Worm (Caenorhabditis elegans) whole organism, L3 larva: ENCODE results near the gene C28C12.11.

Experiments
- R02D3.7 ChIP-seq: fragments of 150-350 bp; optimal IDR thresholded peaks from 2 replicates; lab custom pipeline; 2014; ENCODE audit warnings: missing biosample characterization, missing genetic modification characterization
- ZK546.5 ChIP-seq: sonication (generic microtip); optimal IDR thresholded peaks from 2 replicates; lab custom pipeline; 2017; ENCODE audit warnings: missing biosample characterization, missing genetic modification characterization
- aly-2 ChIP-seq: fragments of 150-350 bp; optimal IDR thresholded peaks from 2 replicates; lab custom pipeline; 2014; ENCODE audit warnings: missing biosample characterization, missing genetic modification characterization
- ama-1 ChIP-seq: fragments of 150-350 bp; optimal IDR thresholded peaks from 2 replicates; lab custom pipeline; 2018
- ceh-16 ChIP-seq: sonication (generic microtip); optimal IDR thresholded peaks from 2 replicates; lab custom pipeline; 2017; ENCODE audit warnings: missing biosample characterization, missing genetic modification characterization
- ceh-28 ChIP-seq: fragments of 150-350 bp; optimal IDR thresholded peaks from 2 replicates; lab custom pipeline; 2014; ENCODE audit warnings: missing biosample characterization, missing genetic modification reagents, missing genetic modification characterization
- ceh-82 ChIP-seq: fragments of 150-350 bp; optimal IDR thresholded peaks from 2 replicates; lab custom pipeline; 2014; ENCODE audit warnings: missing biosample characterization, missing genetic modification characterization
- ceh-9 ChIP-seq: sonication (generic microtip); optimal IDR thresholded peaks from 2 replicates; lab custom pipeline; 2018; ENCODE audit warnings: missing biosample characterization, missing genetic modification characterization
- daf-12 ChIP-seq: fragments of 150-350 bp; optimal IDR thresholded peaks from 2 replicates; lab custom pipeline; 2014; ENCODE audit warnings: missing biosample characterization, missing genetic modification reagents, missing genetic modification characterization
- egl-27 ChIP-seq: sonication (generic microtip); optimal IDR thresholded peaks from 4 replicates; lab custom pipeline; 2017; ENCODE audit warnings: missing biosample characterization, missing genetic modification reagents, missing genetic modification characterization
- egl-5 ChIP-seq: fragments of 150-350 bp; optimal IDR thresholded peaks from 2 replicates; lab custom pipeline; 2017; ENCODE audit warnings: missing biosample characterization, missing genetic modification reagents, missing genetic modification characterization, inconsistent platforms
- elt-2 ChIP-seq: sonication (generic microtip); optimal IDR thresholded peaks from 2 replicates; lab custom pipeline; 2016; ENCODE audit warnings: missing genetic modification reagents, mild to moderate bottlenecking, missing genetic modification characterization, missing compliant biosample characterization
- elt-3 ChIP-seq, 3 experiments: fragments of 150-350 bp in 1 of 3; sonication (generic microtip) in 2 of 3; optimal IDR thresholded peaks; 2 replicates in 2 of 3; 4 replicates in 1 of 3; lab custom pipeline; 2014 to 2017; ENCODE audit warnings: missing biosample characterization in 3 of 3, missing genetic modification characterization in 3 of 3
- fkh-10 ChIP-seq: sonication (generic microtip); optimal IDR thresholded peaks from 2 replicates; lab custom pipeline; 2017; ENCODE audit warnings: missing biosample characterization, missing genetic modification reagents, missing genetic modification characterization
- fkh-2 ChIP-seq: fragments of 150-350 bp; optimal IDR thresholded peaks from 2 replicates; lab custom pipeline; 2014; ENCODE audit warnings: missing biosample characterization, missing genetic modification reagents, missing genetic modification characterization
- fos-1 ChIP-seq: fragments of 150-350 bp; optimal IDR thresholded peaks from 2 replicates; lab custom pipeline; 2014; ENCODE audit warnings: missing biosample characterization, missing genetic modification characterization
- jun-1 ChIP-seq: fragments of 150-350 bp; optimal IDR thresholded peaks from 2 replicates; lab custom pipeline; 2014; ENCODE audit warnings: missing biosample characterization, missing genetic modification reagents, missing genetic modification characterization
- lin-39 ChIP-seq: fragments of 150-350 bp; optimal IDR thresholded peaks from 2 replicates; lab custom pipeline; 2018; ENCODE audit warnings: missing biosample characterization, missing genetic modification reagents, missing genetic modification characterization
- mdl-1 ChIP-seq: fragments of 150-350 bp; optimal IDR thresholded peaks from 2 replicates; lab custom pipeline; 2014; ENCODE audit warnings: missing biosample characterization, missing genetic modification characterization
- nhr-12 ChIP-seq: fragments of 150-350 bp; optimal IDR thresholded peaks from 2 replicates; lab custom pipeline; 2014; ENCODE audit warnings: missing biosample characterization, missing genetic modification characterization
- nhr-237 ChIP-seq: fragments of 150-350 bp; optimal IDR thresholded peaks from 2 replicates; lab custom pipeline; 2014; ENCODE audit warnings: missing biosample characterization, missing genetic modification characterization
- nhr-25 ChIP-seq: sonication (generic microtip); optimal IDR thresholded peaks from 2 replicates; lab custom pipeline; 2017; ENCODE audit warnings: missing biosample characterization, missing genetic modification characterization
- nhr-28 ChIP-seq: fragments of 150-350 bp; optimal IDR thresholded peaks from 2 replicates; lab custom pipeline; 2014; ENCODE audit warnings: missing biosample characterization, missing genetic modification characterization
- nhr-43 ChIP-seq: sonication (generic microtip); optimal IDR thresholded peaks from 2 replicates; lab custom pipeline; 2016; ENCODE audit warnings: mild to moderate bottlenecking, missing genetic modification characterization, missing compliant biosample characterization; ENCODE audit not compliant: poor library complexity, severe bottlenecking
- nhr-76 ChIP-seq: fragments of 150-350 bp; sonication (generic microtip); optimal IDR thresholded peaks from 5 replicates; lab custom pipeline; 2014; ENCODE audit warnings: missing biosample characterization, missing genetic modification characterization
- nhr-77 ChIP-seq: fragments of 150-350 bp; optimal IDR thresholded peaks from 2 replicates; lab custom pipeline; 2014; ENCODE audit warnings: missing biosample characterization, missing genetic modification characterization
- pha-4 ChIP-seq: fragments of 150-350 bp; optimal IDR thresholded peaks from 2 replicates; lab custom pipeline; 2014; ENCODE audit warnings: missing biosample characterization, missing genetic modification reagents, missing genetic modification characterization
- pqm-1 ChIP-seq: fragments of 150-350 bp; optimal IDR thresholded peaks from 2 replicates; lab custom pipeline; 2017; ENCODE audit warnings: missing biosample characterization, missing genetic modification characterization, inconsistent platforms
- sea-2 ChIP-seq: fragments of 150-350 bp; sonication (generic microtip); optimal IDR thresholded peaks from 4 replicates; lab custom pipeline; 2014; ENCODE audit warnings: missing biosample characterization, missing genetic modification reagents, missing genetic modification characterization
- skn-1 ChIP-seq: fragments of 150-350 bp; optimal IDR thresholded peaks from 2 replicates; lab custom pipeline; 2014; ENCODE audit warnings: missing biosample characterization, missing genetic modification characterization
- tbx-2 ChIP-seq: sonication (generic microtip); optimal IDR thresholded peaks from 2 replicates; lab custom pipeline; 2016; ENCODE audit warnings: mild to moderate bottlenecking, missing genetic modification characterization, missing compliant biosample characterization
- ztf-11 ChIP-seq: fragments of 150-350 bp; optimal IDR thresholded peaks from 2 replicates; lab custom pipeline; 2014; ENCODE audit warnings: missing biosample characterization, missing genetic modification characterization
- ztf-4 ChIP-seq: fragments of 150-350 bp; optimal IDR thresholded peaks from 2 replicates; lab custom pipeline; 2014; ENCODE audit warnings: missing biosample characterization, missing genetic modification characterization

The C28C12.11 gene

ce11 chrIV:8479346-8479745 is 5.5 kb downstream of the C28C12.11 start, which contains the start of gene hlh-12:
Gene hlh-12 (minus strand): TSS chrIV:8479446.
- TF ChIP-seq egl-27 (tag; lab: Kevin White, UChicago) (no peak), ama-1 (lab: Kevin White, UChicago) (no peak), nhr-28 (no peak), fkh-10 (GFP tag; lab: Kevin White, UChicago) (no peak), nhr-77 (tag; lab: Kevin White, UChicago) (no peak), skn-1 (tag; lab: Kevin White, UChicago) (no peak), pqm-1 (tag; lab: Kevin White, UChicago) (no peak), fkh-2 (tag; lab: Kevin White, UChicago) (no peak), egl-5 (tag; lab: Kevin White, UChicago) (no peak), nhr-25 (tag; lab: Kevin White, UChicago) (no peak), elt-3 (tag; optimal IDR thresholded peaks at IDR 0.05; lab: Kevin White, UChicago) (no peak), tbx-2 (tag; lab: Kevin White, UChicago) (no peak), ztf-4 (tag; lab: Kevin White, UChicago) (no peak), ZK546.5 (tag; lab: Kevin White, UChicago) (no peak)

ce11 chrIV:8481308-8481707 is 7.5 kb downstream of the C28C12.11 start, which contains the start of gene spp-8:
Gene spp-8 (plus strand): TSS chrIV:8481664.
- TF ChIP-seq elt-3 (tag; optimal IDR thresholded peaks at IDR 0.05; lab: Kevin White, UChicago), result no peak
- peak; percentile 65 for TF ChIP-seq pha-4 (tag; lab: Kevin White, UChicago)
- TF ChIP-seq daf-12 (tag; lab: Kevin White, UChicago), result no peak
- TF ChIP-seq nhr-12 (tag; lab: Kevin White, UChicago), result no peak
- TF ChIP-seq ZK546.5 (tag; lab: Kevin White, UChicago), result no peak
- peak; percentile 97 for TF ChIP-seq elt-2 (tag; lab: Kevin White, UChicago)
- no peak for TF ChIP-seq ceh-9
- peak; percentile 97 for TF ChIP-seq pqm-1 (tag; lab: Kevin White, UChicago)
- TF ChIP-seq egl-27 (tag; lab: Kevin White, UChicago), result no peak
- no peak for TF ChIP-seq nhr-43 (tag; lab: Kevin White, UChicago)
- TF ChIP-seq jun-1 (tag; lab: Kevin White, UChicago), result peak; percentile 64
- TF ChIP-seq mdl-1 (tag; lab: Kevin White, UChicago), result no peak
- no peak for TF ChIP-seq egl-5 (tag; lab: Kevin White, UChicago)
- TF ChIP-seq ceh-28, result no peak
- TF ChIP-seq ceh-16 (tag; lab: Kevin White, UChicago), result no peak
- no peak for TF ChIP-seq nhr-28
- no peak for TF ChIP-seq ama-1 (lab: Kevin White, UChicago)
- no peak for TF ChIP-seq fos-1 (tag; lab: Kevin White, UChicago)
- no peak for TF ChIP-seq aly-2
- TF ChIP-seq R02D3.7 (tag; lab: Kevin White, UChicago), result no peak
- TF ChIP-seq nhr-77 (tag; lab: Kevin White, UChicago), result no peak
- no peak for TF ChIP-seq nhr-76 (tag; lab: Kevin White, UChicago)
- no peak for TF ChIP-seq nhr-237 (tag; lab: Kevin White, UChicago)

ce11 chrIV:8487183-8487582 is 13.3 kb downstream of the C28C12.11 start, which contains the start of gene srlf-3:
Gene srlf-3 (plus strand): TSS chrIV:8487483.
- TF ChIP-seq nhr-76 (tag; lab: Kevin White, UChicago) (no peak), egl-5 (tag; lab: Kevin White, UChicago) (no peak), sea-2 (GFP tag; lab: Kevin White, UChicago) (no peak), egl-27 (tag; lab: Kevin White, UChicago) (no peak)

ce11 chrIV:8488043-8488442 is 14.2 kb downstream of the C28C12.11 start:
- TF ChIP-seq ceh-16 (tag; lab: Kevin White, UChicago), result no peak
- no peak for TF ChIP-seq nhr-12 (tag; lab: Kevin White, UChicago)
- no peak for TF ChIP-seq ceh-82 (tag; lab: Kevin White, UChicago)
- no peak for TF ChIP-seq nhr-43 (tag; lab: Kevin White, UChicago)
- TF ChIP-seq pqm-1 (tag; lab: Kevin White, UChicago), result no peak
- TF ChIP-seq fkh-10 (GFP tag; lab: Kevin White, UChicago), result no peak
- TF ChIP-seq aly-2, result no peak
- TF ChIP-seq elt-3 (tag; optimal IDR thresholded peaks at IDR 0.05; lab: Kevin White, UChicago), result no peak
- TF ChIP-seq tbx-2 (tag; lab: Kevin White, UChicago), result no peak
- TF ChIP-seq ztf-11 (tag; lab: Kevin White, UChicago), result no peak
- TF ChIP-seq nhr-237 (tag; lab: Kevin White, UChicago), result no peak

ce11 chrIV:8489915-8490314 is 16.1 kb downstream of the C28C12.11 start, which contains the start of gene srlf-2:
Gene srlf-2 (plus strand): TSS chrIV:8490215.
- TF ChIP-seq nhr-25 (tag; lab: Kevin White, UChicago) (no peak), pha-4 (tag; lab: Kevin White, UChicago) (no peak), fos-1 (tag; lab: Kevin White, UChicago) (no peak), R02D3.7 (tag; lab: Kevin White, UChicago) (no peak), aly-2 (no peak), lin-39 (no peak), egl-5 (tag; lab: Kevin White, UChicago) (no peak), ceh-9 (no peak)
